Fruit fly (Drosophila melanogaster) whole organism, embryonic: ENCODE results near the gene CG46465.

Experiments
- B-H1 ChIP-seq: fragments of 200-800 bp; sonication (Bioruptor generic); IDR thresholded peaks from 3 replicates; pipeline ENCODE4 v1.3.6; 2022; ENCODE audit warnings: missing biosample characterization, missing genetic modification characterization
- B-H2 ChIP-seq: fragments of 200-800 bp; sonication (Bioruptor generic); optimal IDR thresholded peaks from 2 replicates; lab custom pipeline; 2018; ENCODE audit warnings: missing biosample characterization, mild to moderate bottlenecking, missing genetic modification characterization
- Bgb ChIP-seq: fragments of 200-800 bp; sonication (Bioruptor generic); IDR thresholded peaks from 2 replicates; pipeline ENCODE4 v1.3.6; 2022; ENCODE audit warnings: missing biosample characterization, missing genetic modification characterization; ENCODE audit not compliant: partially characterized antibody
- CG10147 ChIP-seq: fragments of 200-800 bp; sonication (Bioruptor generic); optimal IDR thresholded peaks from 2 replicates; lab custom pipeline; 2019; ENCODE audit warnings: missing biosample characterization, mild to moderate bottlenecking, missing genetic modification characterization, moderate library complexity
- CG12071 ChIP-seq: fragments of 200-800 bp; sonication (Bioruptor generic); optimal IDR thresholded peaks from 3 replicates; lab custom pipeline; 2018; ENCODE audit warnings: missing biosample characterization, mild to moderate bottlenecking, missing genetic modification characterization
- CG14710 ChIP-seq: fragments of 200-800 bp; sonication (Bioruptor generic); optimal IDR thresholded peaks from 3 replicates; lab custom pipeline; 2019; ENCODE audit warnings: missing biosample characterization, mild to moderate bottlenecking, missing genetic modification characterization, moderate library complexity
- CG14860 ChIP-seq: fragments of 200-800 bp; sonication (Bioruptor generic); IDR thresholded peaks from 3 replicates; pipeline ENCODE4 v1.3.6; 2022; ENCODE audit warnings: missing biosample characterization, missing genetic modification characterization; ENCODE audit not compliant: partially characterized antibody
- CG17568 ChIP-seq: fragments of 200-800 bp; sonication (Bioruptor generic); optimal IDR thresholded peaks from 2 replicates; lab custom pipeline; 2018; ENCODE audit warnings: missing biosample characterization, mild to moderate bottlenecking, missing genetic modification characterization, moderate library complexity
- CG17802 ChIP-seq: fragments of 200-800 bp; sonication (Bioruptor generic); optimal IDR thresholded peaks from 2 replicates; lab custom pipeline; 2018; ENCODE audit warnings: missing biosample characterization, mild to moderate bottlenecking, missing genetic modification characterization, moderate library complexity
- CG17912 ChIP-seq: fragments of 200-800 bp; sonication (Bioruptor generic); optimal IDR thresholded peaks from 2 replicates; lab custom pipeline; 2018; ENCODE audit warnings: missing biosample characterization, mild to moderate bottlenecking, missing genetic modification characterization
- CG2129 ChIP-seq: fragments of 200-800 bp; sonication (Bioruptor generic); IDR thresholded peaks from 2 replicates; pipeline ENCODE4 v1.3.6; 2022; ENCODE audit warnings: missing biosample characterization, missing genetic modification characterization; ENCODE audit not compliant: partially characterized antibody
- CG31441 ChIP-seq: fragments of 200-800 bp; sonication (Bioruptor generic); IDR thresholded peaks from 2 replicates; pipeline ENCODE4 v1.3.6; 2022; ENCODE audit warnings: missing biosample characterization, missing genetic modification characterization
- CG33557 ChIP-seq: fragments of 200-800 bp; sonication (Bioruptor generic); optimal IDR thresholded peaks from 2 replicates; lab custom pipeline; 2019; ENCODE audit warnings: missing biosample characterization, mild to moderate bottlenecking, missing genetic modification characterization, moderate library complexity
- CG3995 ChIP-seq: fragments of 200-800 bp; sonication (Bioruptor generic); optimal IDR thresholded peaks from 3 replicates; lab custom pipeline; 2016; ENCODE audit warnings: missing biosample characterization, missing genetic modification characterization
- CG4404 ChIP-seq: fragments of 200-800 bp; sonication (Bioruptor generic); IDR thresholded peaks from 2 replicates; pipeline ENCODE4 v1.3.6; 2022; ENCODE audit warnings: missing biosample characterization, missing genetic modification characterization
- CG8944 ChIP-seq: fragments of 200-800 bp; sonication (Bioruptor generic); optimal IDR thresholded peaks from 3 replicates; lab custom pipeline; 2016; ENCODE audit warnings: missing biosample characterization, missing genetic modification characterization
- CG9797 ChIP-seq: fragments of 200-800 bp; sonication (Bioruptor generic); optimal IDR thresholded peaks from 3 replicates; lab custom pipeline; 2018; ENCODE audit warnings: missing biosample characterization, mild to moderate bottlenecking, missing genetic modification characterization
- CG9932 ChIP-seq: fragments of 200-800 bp; sonication (Bioruptor generic); IDR thresholded peaks from 2 replicates; pipeline ENCODE4 v1.3.6; 2022; ENCODE audit warnings: missing biosample characterization, missing genetic modification characterization
- Dref ChIP-seq: fragments of 200-800 bp; sonication (Bioruptor generic); IDR thresholded peaks from 2 replicates; pipeline ENCODE4 v1.3.6; 2022; ENCODE audit warnings: missing biosample characterization, missing genetic modification characterization
- Hmr ChIP-seq: fragments of 200-800 bp; sonication (Bioruptor generic); optimal IDR thresholded peaks from 3 replicates; lab custom pipeline; 2017; ENCODE audit warnings: mild to moderate bottlenecking, missing biosample characterization, missing genetic modification reagents, missing genetic modification characterization
- MTF-1 ChIP-seq: fragments of 200-800 bp; sonication (Bioruptor generic); optimal IDR thresholded peaks from 2 replicates; lab custom pipeline; 2018; ENCODE audit warnings: missing biosample characterization, mild to moderate bottlenecking, missing genetic modification characterization, borderline replicate concordance
- Med ChIP-seq: fragments of 200-800 bp; sonication (Bioruptor generic); peaks from one replicate; lab custom pipeline; 2016; ENCODE audit warnings: missing biosample characterization, missing genetic modification characterization, mild to moderate bottlenecking, inconsistent platforms, moderate library complexity
- Opbp ChIP-seq: fragments of 200-800 bp; sonication (Bioruptor generic); IDR thresholded peaks from 3 replicates; pipeline ENCODE4 v1.3.6; 2022; ENCODE audit warnings: missing biosample characterization, missing genetic modification characterization; ENCODE audit not compliant: partially characterized antibody
- Pdp1 ChIP-seq, 2 experiments: fragments of 200-800 bp; sonication (Bioruptor generic); optimal IDR thresholded peaks; 3 replicates each; lab custom pipeline; 2016; ENCODE audit warnings: missing biosample characterization in 2 of 2, missing genetic modification characterization in 2 of 2, mild to moderate bottlenecking in 1 of 2, moderate library complexity in 1 of 2
- Ssrp ChIP-seq: fragments of 200-800 bp; sonication (Bioruptor generic); optimal IDR thresholded peaks from 2 replicates; lab custom pipeline; 2018; ENCODE audit warnings: missing biosample characterization, mild to moderate bottlenecking, missing genetic modification characterization, moderate library complexity
- Stat92E ChIP-seq, 3 experiments: fragments of >200 bp in 2 of 3; fragments of 200-800 bp in 1 of 3; sonication (Bioruptor generic) in 1 of 3; optimal IDR thresholded peaks; 2 replicates each; lab custom pipeline; 2017 to 2019; ENCODE audit warnings: missing biosample characterization in 3 of 3, missing genetic modification characterization in 3 of 3, mild to moderate bottlenecking in 1 of 3, moderate library complexity in 1 of 3
- Xrp1 ChIP-seq: fragments of 200-800 bp; sonication (Bioruptor generic); IDR thresholded peaks from 2 replicates; pipeline ENCODE4 v1.3.6; 2022; ENCODE audit warnings: missing biosample characterization, missing genetic modification characterization
- ato ChIP-seq: fragments of 200-800 bp; sonication (Bioruptor generic); IDR thresholded peaks from 2 replicates; pipeline ENCODE4 v1.3.6; 2022; ENCODE audit warnings: missing biosample characterization, missing genetic modification characterization; ENCODE audit not compliant: partially characterized antibody
- bbx ChIP-seq: fragments of 200-800 bp; sonication (Bioruptor generic); IDR thresholded peaks from 2 replicates; pipeline ENCODE4 v1.3.6; 2022; ENCODE audit warnings: missing biosample characterization, missing genetic modification characterization; ENCODE audit not compliant: partially characterized antibody
- dmrt11E ChIP-seq: fragments of 200-800 bp; sonication (Bioruptor generic); optimal IDR thresholded peaks from 3 replicates; lab custom pipeline; 2018; ENCODE audit warnings: missing biosample characterization, mild to moderate bottlenecking, missing genetic modification characterization, moderate library complexity
- en ChIP-seq: fragments of 200-800 bp; sonication (Bioruptor generic); optimal IDR thresholded peaks from 2 replicates; lab custom pipeline; 2016; ENCODE audit warnings: missing biosample characterization, missing genetic modification characterization
- eve ChIP-seq, 2 experiments: fragments of >200 bp; optimal IDR thresholded peaks; 2 replicates each; lab custom pipeline; 2017; ENCODE audit warnings: missing biosample characterization in 2 of 2, missing genetic modification characterization in 2 of 2
- exex ChIP-seq: fragments of 200-800 bp; sonication (Bioruptor generic); optimal IDR thresholded peaks from 4 replicates; lab custom pipeline; 2018; ENCODE audit warnings: missing biosample characterization, mild to moderate bottlenecking, missing genetic modification characterization, moderate library complexity
- fru ChIP-seq: fragments of >200 bp; optimal IDR thresholded peaks from 2 replicates; lab custom pipeline; 2017
- fu2 ChIP-seq: fragments of 200-800 bp; sonication (Bioruptor generic); optimal IDR thresholded peaks from 2 replicates; lab custom pipeline; 2016; ENCODE audit warnings: missing biosample characterization, missing genetic modification characterization
- gfzf ChIP-seq: fragments of 200-800 bp; sonication (Bioruptor generic); optimal IDR thresholded peaks from 2 replicates; lab custom pipeline; 2016; ENCODE audit warnings: missing biosample characterization, mild to moderate bottlenecking, missing genetic modification characterization, moderate library complexity
- grau ChIP-seq: fragments of 200-800 bp; optimal IDR thresholded peaks from 3 replicates; lab custom pipeline; 2019; ENCODE audit warnings: missing biosample characterization, mild to moderate bottlenecking, missing genetic modification characterization, moderate library complexity
- hb ChIP-seq: fragments of 200-800 bp; sonication (Bioruptor generic); IDR thresholded peaks from 3 replicates; pipeline ENCODE4 v1.3.6; 2022; ENCODE audit warnings: missing biosample characterization, missing genetic modification characterization; ENCODE audit not compliant: partially characterized antibody
- hbn ChIP-seq: fragments of 200-800 bp; sonication (Bioruptor generic); IDR thresholded peaks from 2 replicates; pipeline ENCODE4 v1.3.6; 2022; ENCODE audit warnings: missing biosample characterization, missing genetic modification characterization; ENCODE audit not compliant: partially characterized antibody
- ken ChIP-seq: fragments of 200-800 bp; sonication (Bioruptor generic); IDR thresholded peaks from 3 replicates; pipeline ENCODE4 v1.3.6; 2022; ENCODE audit warnings: missing biosample characterization, missing genetic modification characterization
- nerfin-2 ChIP-seq: fragments of 200-800 bp; sonication (Bioruptor generic); IDR thresholded peaks from 2 replicates; pipeline ENCODE4 v1.3.6; 2022; ENCODE audit warnings: missing biosample characterization, missing genetic modification characterization; ENCODE audit not compliant: partially characterized antibody
- pzg ChIP-seq: fragments of 200-800 bp; sonication (Bioruptor generic); optimal IDR thresholded peaks from 3 replicates; lab custom pipeline; 2018; ENCODE audit warnings: missing biosample characterization, mild to moderate bottlenecking, missing genetic modification characterization, moderate library complexity
- schlank ChIP-seq: fragments of 200-800 bp; sonication (Bioruptor generic); optimal IDR thresholded peaks from 2 replicates; lab custom pipeline; 2018; ENCODE audit warnings: missing biosample characterization, mild to moderate bottlenecking, missing genetic modification characterization
- sd ChIP-seq: fragments of 200-800 bp; sonication (Bioruptor generic); optimal IDR thresholded peaks from 3 replicates; lab custom pipeline; 2018; ENCODE audit warnings: missing biosample characterization, mild to moderate bottlenecking, missing genetic modification characterization, moderate library complexity
- sens ChIP-seq: fragments of 200-800 bp; sonication (Bioruptor generic); peaks from one replicate; lab custom pipeline; 2016; ENCODE audit warnings: missing biosample characterization, missing genetic modification characterization
- sisA ChIP-seq: fragments of 200-800 bp; sonication (Bioruptor generic); IDR thresholded peaks from 2 replicates; pipeline ENCODE4 v1.3.6; 2022; ENCODE audit warnings: missing biosample characterization, missing genetic modification characterization
- slbo ChIP-seq: fragments of 200-800 bp; sonication (Bioruptor generic); IDR thresholded peaks from 2 replicates; pipeline ENCODE4 v1.3.6; 2022; ENCODE audit warnings: missing biosample characterization, missing genetic modification characterization
- unc-4 ChIP-seq: fragments of 200-800 bp; sonication (Bioruptor generic); IDR thresholded peaks from 2 replicates; pipeline ENCODE4 v1.3.6; 2022; ENCODE audit warnings: missing biosample characterization, missing genetic modification characterization; ENCODE audit not compliant: partially characterized antibody
- vvl ChIP-seq: fragments of 200-800 bp; sonication (Bioruptor generic); IDR thresholded peaks from 2 replicates; pipeline ENCODE4 v1.3.6; 2022; ENCODE audit warnings: missing biosample characterization, missing genetic modification characterization

Gene CG46465

dm6 chr2L:18951674-18952073, 40.6 kb upstream of the CG46465 start, which contains the start of gene Nedd8 (continued):
- TF ChIP-seq dmrt11E (tag; lab: Kevin White, UChicago) (no peak), en (GFP tag; lab: Kevin White, UChicago) (no peak), pzg (peak; percentile 83), CG8944 (GFP tag; lab: Kevin White, UChicago) (no peak), CG17912 (GFP tag; lab: Kevin White, UChicago) (no peak), Xrp1 (GFP tag; lab: Robert Waterston, UW) (peak; percentile 20; the same call in 1 of the 2 replicates), CG2129 (GFP tag; lab: Robert Waterston, UW) (peak; percentile 74), schlank (no peak), B-H2 (GFP tag; lab: Kevin White, UChicago) (peak; percentile 22), exex (tag; lab: Kevin White, UChicago) (no peak), B-H1 (GFP tag; lab: Robert Waterston, UW) (no peak), gfzf (peak; percentile 63), sens (GFP tag; lab: Kevin White, UChicago) (peak; percentile 83), Opbp (GFP tag; lab: Robert Waterston, UW) (peak; percentile 91), fru (lab: Kevin White, UChicago) (no peak), sd (tag; lab: Kevin White, UChicago) (peak; percentile 15), CG12071 (GFP tag; lab: Kevin White, UChicago) (no peak), bbx (GFP tag; lab: Robert Waterston, UW) (peak; percentile 91), Bgb (peak; percentile 94), CG10147 (GFP tag; lab: Kevin White, UChicago) (peak; percentile 7), CG9797 (GFP tag; lab: Kevin White, UChicago) (peak; percentile 76), eve (GFP tag; optimal IDR thresholded peaks at IDR 0.05; lab: Kevin White, UChicago) (no peak), CG9932 (peak; percentile 30; the same call in 1 of the 2 replicates), CG14710 (peak; percentile 30), hbn (peak; percentile 90), fu2 (no peak), ato (GFP tag; lab: Robert Waterston, UW) (peak; percentile 70), Ssrp (tag; lab: Kevin White, UChicago) (no peak), Dref (GFP tag; lab: Robert Waterston, UW) (peak; percentile 91), Stat92E (GFP tag; optimal IDR thresholded peaks at IDR 0.05; lab: Kevin White, UChicago) (no peak), MTF-1 (GFP tag; lab: Kevin White, UChicago) (no peak), Hmr (GFP tag; lab: Kevin White, UChicago) (peak; percentile 17), CG31441 (GFP tag; lab: Robert Waterston, UW) (no peak), CG33557 (GFP tag; lab: Kevin White, UChicago) (no peak), vvl (peak; percentile 86), slbo (GFP tag; lab: Robert Waterston, UW) (peak; percentile 42; the same call in 1 of the 2 replicates), CG4404 (GFP tag; lab: Robert Waterston, UW) (no peak), Pdp1 (GFP tag; optimal IDR thresholded peaks at IDR 0.05; lab: Kevin White, UChicago) (peak in 1 of 2 experiments; percentile 13), sisA (no peak), CG14860 (GFP tag; lab: Robert Waterston, UW) (peak; percentile 77), Med (GFP tag; lab: Kevin White, UChicago) (peak; percentile 71), unc-4 (GFP tag; lab: Robert Waterston, UW) (peak; percentile 92), hb (GFP tag; lab: Robert Waterston, UW) (peak; percentile 67; the same call in 2 of the 3 replicates), grau (tag; lab: Kevin White, UChicago) (peak; percentile 24), ken (GFP tag; lab: Robert Waterston, UW) (no peak), nerfin-2 (GFP tag; lab: Robert Waterston, UW) (peak; percentile 66), CG3995 (GFP tag; lab: Kevin White, UChicago) (peak; percentile 65), CG17568 (GFP tag; lab: Kevin White, UChicago) (no peak), CG17802 (no peak)
